Worm (Caenorhabditis elegans) whole organism, young adult: ENCODE results near the gene sqst-2.
A peak's percentile ranks its signal among the peaks of the same experiment; 100 is the strongest.

ENCODE experiments used
- B0019.2 ChIP-seq: fragments of 200-800 bp; sonication (Bioruptor generic); conservative IDR thresholded peaks from 2 replicates; pipeline ENCODE4 v1.3.6; 2022; ENCODE audit warnings: missing genetic modification reagents, missing genetic modification characterization, missing compliant biosample characterization
- B0035.1 ChIP-seq: sonication (generic microtip); optimal IDR thresholded peaks from 2 replicates; lab custom pipeline; 2016; ENCODE audit warnings: missing genetic modification characterization, mild to moderate bottlenecking, missing compliant biosample characterization, missing genotype, missing genetic modification reagents
- B0261.1 ChIP-seq: sonication (generic microtip); optimal IDR thresholded peaks from 2 replicates; lab custom pipeline; 2016; ENCODE audit warnings: mild to moderate bottlenecking, missing genetic modification characterization, moderate library complexity, missing compliant biosample characterization
- B0336.3 ChIP-seq: fragments of 200-800 bp; sonication (Bioruptor generic); IDR thresholded peaks from 2 replicates; pipeline ENCODE4 v1.3.6; 2022; ENCODE audit warnings: missing genetic modification characterization, missing compliant biosample characterization
- C06A6.2 ChIP-seq: fragments of 200-800 bp; sonication (Bioruptor generic); conservative IDR thresholded peaks from 2 replicates; pipeline ENCODE4 v1.3.6; 2022; ENCODE audit warnings: missing genetic modification characterization, missing compliant biosample characterization
- D2030.7 ChIP-seq: fragments of 200-800 bp; sonication (Bioruptor generic); IDR thresholded peaks from 2 replicates; pipeline ENCODE4 v1.3.6; 2022; ENCODE audit warnings: missing genetic modification reagents, missing genetic modification characterization, missing compliant biosample characterization
- F23B12.7 ChIP-seq: sonication (generic microtip); optimal IDR thresholded peaks from 2 replicates; lab custom pipeline; 2017; ENCODE audit warnings: missing genetic modification characterization, mild to moderate bottlenecking, missing compliant biosample characterization, antibody characterized with exemption, moderate library complexity; ENCODE audit not compliant: insufficient read depth
- F33H1.4 ChIP-seq: fragments of 200-800 bp; sonication (Bioruptor generic); IDR thresholded peaks from 2 replicates; pipeline ENCODE4 v1.3.6; 2022; ENCODE audit warnings: missing genetic modification reagents, missing genetic modification characterization, missing compliant biosample characterization
- F57A8.1 ChIP-seq: fragments of 200-800 bp; sonication (Bioruptor generic); optimal IDR thresholded peaks from 2 replicates; lab custom pipeline; 2018; ENCODE audit warnings: mild to moderate bottlenecking, missing genetic modification characterization, moderate library complexity, missing compliant biosample characterization
- F57C9.4 ChIP-seq: sonication (generic microtip); optimal IDR thresholded peaks from 2 replicates; lab custom pipeline; 2017; ENCODE audit warnings: mild to moderate bottlenecking, missing genetic modification characterization, missing compliant biosample characterization
- ZK185.1 ChIP-seq: sonication (generic microtip); optimal IDR thresholded peaks from 2 replicates; lab custom pipeline; 2016; ENCODE audit warnings: mild to moderate bottlenecking, missing genetic modification characterization, missing compliant biosample characterization; ENCODE audit not compliant: poor library complexity, severe bottlenecking
- aptf-2 ChIP-seq: fragments of 200-800 bp; sonication (Bioruptor generic); conservative IDR thresholded peaks from 2 replicates; pipeline ENCODE4 v1.3.6; 2022; ENCODE audit warnings: missing genetic modification reagents, missing genetic modification characterization, missing compliant biosample characterization
- attf-5 ChIP-seq: fragments of 200-800 bp; sonication (Bioruptor generic); optimal IDR thresholded peaks from 2 replicates; lab custom pipeline; 2018; ENCODE audit warnings: mild to moderate bottlenecking, missing genetic modification characterization, missing compliant biosample characterization
- cebp-1 ChIP-seq, 2 experiments: fragments of 200-800 bp in 1 of 2; sonication (Bioruptor generic) in 1 of 2; sonication (generic microtip) in 1 of 2; IDR thresholded peaks in 1 of 2; optimal IDR thresholded peaks in 1 of 2; 2 replicates each; pipeline versions ENCODE4 v1.3.6 to Lab custom; 2017 to 2022; ENCODE audit warnings: missing compliant biosample characterization in 2 of 2, missing genetic modification characterization in 2 of 2, mild to moderate bottlenecking in 1 of 2, missing genetic modification reagents in 1 of 2, moderate library complexity in 1 of 2
- ceh-27 ChIP-seq: fragments of 200-800 bp; sonication (Bioruptor generic); optimal IDR thresholded peaks from 2 replicates; lab custom pipeline; 2018; ENCODE audit warnings: mild to moderate bottlenecking, missing genetic modification characterization, moderate library complexity, missing compliant biosample characterization
- dox-1 ChIP-seq: fragments of 200-800 bp; sonication (Bioruptor generic); IDR thresholded peaks from 2 replicates; pipeline ENCODE4 v1.3.6; 2022; ENCODE audit warnings: missing genetic modification reagents, missing genetic modification characterization, missing compliant biosample characterization
- efl-1 ChIP-seq: fragments of 150-350 bp; optimal IDR thresholded peaks from 2 replicates; lab custom pipeline; 2014; ENCODE audit warnings: missing biosample characterization, missing genetic modification reagents, missing genetic modification characterization
- ets-4 ChIP-seq: fragments of 200-800 bp; sonication (Bioruptor generic); optimal IDR thresholded peaks from 2 replicates; lab custom pipeline; 2018; ENCODE audit warnings: mild to moderate bottlenecking, missing genetic modification characterization, missing compliant biosample characterization
- hlh-12 ChIP-seq: sonication (generic microtip); optimal IDR thresholded peaks from 2 replicates; lab custom pipeline; 2016; ENCODE audit warnings: missing genetic modification characterization, missing compliant biosample characterization
- hmg-1.2 ChIP-seq: fragments of 200-800 bp; sonication (Bioruptor generic); IDR thresholded peaks from 2 replicates; pipeline ENCODE4 v1.3.6; 2022; ENCODE audit warnings: missing genetic modification reagents, missing genetic modification characterization, missing compliant biosample characterization
- let-607 ChIP-seq, 2 experiments: fragments of 200-800 bp in 1 of 2; sonication (Bioruptor generic) in 1 of 2; sonication (generic microtip) in 1 of 2; optimal IDR thresholded peaks; 2 replicates each; lab custom pipeline; 2016 to 2018; ENCODE audit warnings: mild to moderate bottlenecking in 2 of 2, missing compliant biosample characterization in 2 of 2, missing genetic modification characterization in 2 of 2, moderate library complexity in 2 of 2, missing genotype in 1 of 2
- lin-26 ChIP-seq: fragments of 200-800 bp; sonication (Bioruptor generic); IDR thresholded peaks from 2 replicates; pipeline ENCODE4 v1.3.6; 2022; ENCODE audit warnings: missing genetic modification reagents, missing genetic modification characterization, missing compliant biosample characterization
- lir-1 ChIP-seq: fragments of 200-800 bp; sonication (Bioruptor generic); conservative IDR thresholded peaks from 2 replicates; pipeline ENCODE4 v1.3.6; 2022; ENCODE audit warnings: missing genetic modification reagents, missing genetic modification characterization, missing compliant biosample characterization
- lsl-1 ChIP-seq: fragments of 200-800 bp; sonication (Bioruptor generic); optimal IDR thresholded peaks from 2 replicates; lab custom pipeline; 2018; ENCODE audit warnings: mild to moderate bottlenecking, missing genetic modification characterization, moderate library complexity, missing compliant biosample characterization
- lsy-27 ChIP-seq: sonication (generic microtip); optimal IDR thresholded peaks from 2 replicates; lab custom pipeline; 2017; ENCODE audit warnings: missing genetic modification characterization, mild to moderate bottlenecking, missing compliant biosample characterization, antibody characterized with exemption, missing genotype, borderline replicate concordance; ENCODE audit not compliant: insufficient read depth
- madf-10 ChIP-seq: sonication (generic microtip); optimal IDR thresholded peaks from 2 replicates; lab custom pipeline; 2016; ENCODE audit warnings: mild to moderate bottlenecking, missing genetic modification characterization, missing compliant biosample characterization
- madf-6 ChIP-seq: fragments of 200-800 bp; sonication (Bioruptor generic); IDR thresholded peaks from 2 replicates; pipeline ENCODE4 v1.3.6; 2022; ENCODE audit warnings: missing genetic modification reagents, missing genetic modification characterization, missing compliant biosample characterization
- mel-28 ChIP-seq: sonication (generic microtip); optimal IDR thresholded peaks from 2 replicates; lab custom pipeline; 2016; ENCODE audit warnings: borderline replicate concordance, mild to moderate bottlenecking, missing genetic modification characterization, missing compliant biosample characterization
- nfya-2 ChIP-seq: fragments of 200-800 bp; sonication (Bioruptor generic); IDR thresholded peaks from 2 replicates; pipeline ENCODE4 v1.3.6; 2022; ENCODE audit warnings: missing genetic modification reagents, missing genetic modification characterization, missing compliant biosample characterization
- nfyb-1 ChIP-seq: fragments of 200-800 bp; sonication (Bioruptor generic); IDR thresholded peaks from 2 replicates; pipeline ENCODE4 v1.3.6; 2022; ENCODE audit warnings: missing genetic modification reagents, missing genetic modification characterization, missing compliant biosample characterization
- nhr-80 ChIP-seq: sonication (generic microtip); optimal IDR thresholded peaks from 2 replicates; lab custom pipeline; 2016; ENCODE audit warnings: missing genetic modification characterization, missing compliant biosample characterization
- pbrm-1 ChIP-seq: fragments of 200-800 bp; sonication (Bioruptor generic); IDR thresholded peaks from 2 replicates; pipeline ENCODE4 v1.3.6; 2022; ENCODE audit warnings: missing genetic modification reagents, missing genetic modification characterization, missing compliant biosample characterization
- pha-4 ChIP-seq: fragments of 150-350 bp; sonication (generic microtip); optimal IDR thresholded peaks from 2 replicates; lab custom pipeline; 2014; ENCODE audit warnings: missing biosample characterization, missing genetic modification reagents, missing genetic modification characterization
- repo-1 ChIP-seq: sonication (generic microtip); optimal IDR thresholded peaks from 2 replicates; lab custom pipeline; 2017; ENCODE audit warnings: mild to moderate bottlenecking, missing genetic modification characterization, missing compliant biosample characterization
- rpc-1 ChIP-seq, 2 experiments: fragments of 150-350 bp in 1 of 2; sonication (generic microtip) in 1 of 2; optimal IDR thresholded peaks; 2 replicates each; lab custom pipeline; 2014 to 2018; ENCODE audit warnings: missing biosample characterization in 1 of 2, missing genetic modification characterization in 1 of 2, missing genetic modification reagents in 1 of 2, missing genotype in 1 of 2
- snpc-1.1 ChIP-seq: sonication (generic microtip); optimal IDR thresholded peaks from 2 replicates; lab custom pipeline; 2017; ENCODE audit warnings: missing genetic modification characterization, mild to moderate bottlenecking, missing compliant biosample characterization, antibody characterized with exemption, moderate library complexity, missing genotype, missing genetic modification reagents; ENCODE audit not compliant: insufficient read depth
- snpc-3.4 ChIP-seq: sonication (generic microtip); optimal IDR thresholded peaks from 2 replicates; lab custom pipeline; 2017; ENCODE audit warnings: missing genetic modification characterization, mild to moderate bottlenecking, missing compliant biosample characterization, antibody characterized with exemption, moderate library complexity, missing genotype, missing genetic modification reagents
- tbp1 ChIP-seq: fragments of 200-800 bp; sonication (Bioruptor generic); optimal IDR thresholded peaks from 2 replicates; lab custom pipeline; 2018; ENCODE audit warnings: mild to moderate bottlenecking, missing genetic modification characterization, missing compliant biosample characterization
- tbx-9 ChIP-seq: sonication (generic microtip); optimal IDR thresholded peaks from 2 replicates; lab custom pipeline; 2016; ENCODE audit warnings: borderline replicate concordance, missing genetic modification characterization, inconsistent platforms, missing compliant biosample characterization
- zfh-2 ChIP-seq: fragments of 200-800 bp; sonication (Bioruptor generic); conservative IDR thresholded peaks from 2 replicates; pipeline ENCODE4 v1.3.6; 2022; ENCODE audit warnings: missing genetic modification reagents, missing genetic modification characterization, missing compliant biosample characterization
- zim-3 ChIP-seq: sonication (generic microtip); optimal IDR thresholded peaks from 2 replicates; lab custom pipeline; 2017; ENCODE audit warnings: mild to moderate bottlenecking, missing genetic modification characterization, moderate library complexity, missing compliant biosample characterization
- ztf-28 ChIP-seq: fragments of 200-800 bp; sonication (Bioruptor generic); IDR thresholded peaks from 2 replicates; pipeline ENCODE4 v1.3.6; 2022; ENCODE audit warnings: missing genetic modification reagents, missing genetic modification characterization, missing compliant biosample characterization

Gene sqst-2

ce11 chrIV:7326613-7327149 lies 2.1 kb downstream of the sqst-2 start, which contains the start of gene ifo-1:
Gene ifo-1 (minus strand): TSS chrIV:7326663.
- TF ChIP-seq let-607 (tag; optimal IDR thresholded peaks at IDR 0.05; lab: Kevin White, UChicago) (no peak), dox-1 (GFP tag; lab: Robert Waterston, UW) (peak; percentile 63; the same call in 1 of the 2 replicates), ets-4 (GFP tag; lab: Kevin White, UChicago) (peak; percentile 3), nhr-80 (tag; lab: Kevin White, UChicago) (peak; percentile 99)

ce11 chrIV:7325698-7326097 lies 3.1 kb downstream of the sqst-2 start:
- TF ChIP-seq let-607 (tag; optimal IDR thresholded peaks at IDR 0.05; lab: Kevin White, UChicago) = peak in 1 of 2 experiments; percentile 37
- TF ChIP-seq madf-10 (tag; lab: Kevin White, UChicago) = no peak
- no peak for TF ChIP-seq efl-1 (GFP tag; lab: Kevin White, UChicago)
- TF ChIP-seq zfh-2 (GFP tag; lab: Robert Waterston, UW) = no peak
- TF ChIP-seq ztf-28 (GFP tag; lab: Robert Waterston, UW) = no peak
- no peak for TF ChIP-seq ZK185.1
- TF ChIP-seq lsl-1 (GFP tag; lab: Kevin White, UChicago) = no peak
- TF ChIP-seq hmg-1.2 (GFP tag; lab: Robert Waterston, UW) = no peak
- TF ChIP-seq nhr-80 (tag; lab: Kevin White, UChicago) = peak; percentile 76
- no peak for TF ChIP-seq D2030.7
- no peak for TF ChIP-seq B0019.2
- no peak for TF ChIP-seq C06A6.2 (GFP tag; lab: Robert Waterston, UW)
- TF ChIP-seq dox-1 (GFP tag; lab: Robert Waterston, UW) = peak; percentile 6; the same call in 1 of the 2 replicates
- TF ChIP-seq snpc-3.4 (tag; lab: Kevin White, UChicago) = no peak
- TF ChIP-seq tbp1 (GFP tag; lab: Kevin White, UChicago) = no peak
- no peak for TF ChIP-seq attf-5
- TF ChIP-seq F57C9.4 (tag; lab: Kevin White, UChicago) = no peak
- no peak for TF ChIP-seq F23B12.7
- no peak for TF ChIP-seq pbrm-1 (GFP tag; lab: Robert Waterston, UW)
- TF ChIP-seq tbx-9 = no peak
- no peak for TF ChIP-seq F57A8.1 (GFP tag; lab: Kevin White, UChicago)
- TF ChIP-seq hlh-12 (tag; lab: Kevin White, UChicago) = no peak
- TF ChIP-seq B0261.1 (tag; lab: Kevin White, UChicago) = no peak

- no peak for TF ChIP-seq ceh-27
- TF ChIP-seq aptf-2 (GFP tag; lab: Robert Waterston, UW) = no peak
- TF ChIP-seq lin-26 = no peak
- no peak for TF ChIP-seq pha-4 (tag; lab: Kevin White, UChicago)
- no peak for TF ChIP-seq nhr-80 (tag; lab: Kevin White, UChicago)
- no peak for TF ChIP-seq lir-1 (GFP tag; lab: Robert Waterston, UW)
- no peak for TF ChIP-seq B0035.1 (tag; lab: Kevin White, UChicago)
- no peak for TF ChIP-seq madf-6
- TF ChIP-seq repo-1 (tag; lab: Kevin White, UChicago) = no peak
- no peak for TF ChIP-seq B0336.3 (GFP tag; lab: Robert Waterston, UW)
Observed at ce11 chrIV:7324913-7325312, 3.9 kb downstream of the sqst-2 start.

ce11 chrIV:7323904-7324303 lies 4.9 kb downstream of the sqst-2 start:
- TF ChIP-seq mel-28 (tag; lab: Kevin White, UChicago) (no peak), cebp-1 (GFP tag; IDR thresholded peaks at IDR 0.05; lab: Robert Waterston, UW) (no peak), cebp-1 (tag; optimal IDR thresholded peaks at IDR 0.05; lab: Kevin White, UChicago) (no peak), snpc-1.1 (tag; lab: Kevin White, UChicago) (no peak), zfh-2 (GFP tag; lab: Robert Waterston, UW) (no peak), lsy-27 (no peak), F33H1.4 (GFP tag; lab: Robert Waterston, UW) (no peak), zim-3 (tag; lab: Kevin White, UChicago) (no peak), F57C9.4 (tag; lab: Kevin White, UChicago) (no peak), rpc-1 (optimal IDR thresholded peaks at IDR 0.05; lab: Kevin White, UChicago) (no peak), rpc-1 (tag; optimal IDR thresholded peaks at IDR 0.05; lab: Kevin White, UChicago) (no peak), nfyb-1 (no peak), nfya-2 (GFP tag; lab: Robert Waterston, UW) (no peak), F23B12.7 (no peak)
